Worm (Caenorhabditis elegans) whole organism, young adult: ENCODE results near the gene C55B6.1.
A peak's percentile ranks its signal among the peaks of the same experiment; 100 is the strongest.

Source experiments
- F49E8.2 ChIP-seq: sonication (generic microtip); optimal IDR thresholded peaks from 3 replicates; lab custom pipeline; 2017; ENCODE audit warnings: missing genetic modification characterization, mild to moderate bottlenecking, missing compliant biosample characterization, antibody characterized with exemption, moderate library complexity; ENCODE audit not compliant: insufficient read depth
- F57C9.4 ChIP-seq: sonication (generic microtip); optimal IDR thresholded peaks from 2 replicates; lab custom pipeline; 2017; ENCODE audit warnings: mild to moderate bottlenecking, missing genetic modification characterization, missing compliant biosample characterization
- Y53F4B.3 ChIP-seq: fragments of 200-800 bp; sonication (Bioruptor generic); IDR thresholded peaks from 2 replicates; pipeline ENCODE4 v1.3.6; 2022; ENCODE audit warnings: missing genetic modification reagents, missing genetic modification characterization, missing compliant biosample characterization
- Y79H2A.3 ChIP-seq: fragments of 200-800 bp; sonication (Bioruptor generic); conservative IDR thresholded peaks from 2 replicates; pipeline ENCODE4 v1.3.6; 2022; ENCODE audit warnings: missing genetic modification reagents, missing genetic modification characterization, missing compliant biosample characterization
- tlf-1 ChIP-seq: fragments of 200-800 bp; sonication (Bioruptor generic); optimal IDR thresholded peaks from 2 replicates; lab custom pipeline; 2018; ENCODE audit warnings: mild to moderate bottlenecking, missing genetic modification characterization, missing compliant biosample characterization
- ztf-18 ChIP-seq: sonication (generic microtip); optimal IDR thresholded peaks from 2 replicates; lab custom pipeline; 2016; ENCODE audit warnings: missing genotype, mild to moderate bottlenecking, missing genetic modification characterization, missing compliant biosample characterization

DNA sequence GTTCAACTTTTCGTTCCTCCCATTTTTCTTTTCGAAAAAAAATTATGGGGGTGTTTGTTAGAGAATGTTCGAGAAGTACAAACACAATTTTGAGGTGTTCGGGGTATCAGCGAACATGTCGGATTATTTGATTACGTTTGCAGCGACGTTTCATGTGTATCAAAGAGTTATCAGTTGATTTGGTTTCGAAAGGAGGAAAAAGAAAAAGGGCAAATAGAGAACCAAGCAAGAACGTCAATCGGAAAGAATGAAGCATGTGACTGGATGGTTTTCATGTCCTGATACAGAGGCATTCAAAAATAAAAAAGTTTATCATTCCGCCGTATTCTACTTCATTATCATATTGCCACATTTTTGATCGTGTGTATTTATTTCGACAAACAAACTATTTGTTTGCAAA lies 44.6 kb downstream of the C55B6.1 start:
- TF ChIP-seq Y53F4B.3 (GFP tag; lab: Robert Waterston, UW): no peak
- no peak for TF ChIP-seq F57C9.4 (tag; lab: Kevin White, UChicago)
- peak; percentile 22 for TF ChIP-seq tlf-1 (GFP tag; lab: Kevin White, UChicago)
- no peak for TF ChIP-seq F49E8.2 (tag; lab: Kevin White, UChicago)
- TF ChIP-seq ztf-18 (tag; lab: Kevin White, UChicago): no peak
- TF ChIP-seq Y79H2A.3 (GFP tag; lab: Robert Waterston, UW): no peak
